Worm (Caenorhabditis elegans) whole organism, mixed stage, embryonic: ENCODE results near the gene arf-1.

Experiments used
- M03D4.4 ChIP-seq: sonication (generic microtip); optimal IDR thresholded peaks from 2 replicates; lab custom pipeline; 2017; ENCODE audit warnings: mild to moderate bottlenecking, missing genetic modification characterization, missing compliant biosample characterization
- bed-3 ChIP-seq: fragments of 200-800 bp; sonication (Bioruptor generic); optimal IDR thresholded peaks from 3 replicates; lab custom pipeline; 2018; ENCODE audit warnings: mild to moderate bottlenecking, missing genetic modification characterization, moderate library complexity, missing compliant biosample characterization
- ceh-39 ChIP-seq: fragments of 150-350 bp; optimal IDR thresholded peaks from 2 replicates; lab custom pipeline; 2014; ENCODE audit warnings: missing biosample characterization, missing genetic modification characterization
- ceh-43 ChIP-seq: fragments of 200-800 bp; sonication (Bioruptor generic); optimal IDR thresholded peaks from 2 replicates; lab custom pipeline; 2018; ENCODE audit warnings: mild to moderate bottlenecking, missing genetic modification characterization, moderate library complexity, missing compliant biosample characterization
- ceh-83 ChIP-seq: fragments of 200-800 bp; sonication (Bioruptor generic); optimal IDR thresholded peaks from 2 replicates; lab custom pipeline; 2018; ENCODE audit warnings: mild to moderate bottlenecking, missing genetic modification characterization, missing compliant biosample characterization
- ces-1 ChIP-seq: fragments of 150-350 bp; optimal IDR thresholded peaks from 2 replicates; lab custom pipeline; 2014; ENCODE audit warnings: missing biosample characterization, missing genetic modification reagents, missing genetic modification characterization
- cnd-1 ChIP-seq: fragments of 200-800 bp; sonication (Bioruptor generic); optimal IDR thresholded peaks from 2 replicates; lab custom pipeline; 2018; ENCODE audit warnings: mild to moderate bottlenecking, missing genetic modification characterization, missing compliant biosample characterization
- drap-1 ChIP-seq: fragments of 200-800 bp; sonication (Bioruptor generic); optimal IDR thresholded peaks from 3 replicates; lab custom pipeline; 2018; ENCODE audit warnings: mild to moderate bottlenecking, missing genetic modification characterization, missing compliant biosample characterization
- elt-1 ChIP-seq: sonication (generic microtip); optimal IDR thresholded peaks from 2 replicates; lab custom pipeline; 2017; ENCODE audit warnings: missing genetic modification characterization, mild to moderate bottlenecking, missing compliant biosample characterization, antibody characterized with exemption, moderate library complexity, borderline replicate concordance; ENCODE audit not compliant: insufficient read depth
- elt-3 ChIP-seq: fragments of 150-350 bp; optimal IDR thresholded peaks from 2 replicates; lab custom pipeline; 2014; ENCODE audit warnings: missing biosample characterization, missing genetic modification characterization
- flh-1 ChIP-seq: fragments of 200-800 bp; sonication (Bioruptor generic); optimal IDR thresholded peaks from 2 replicates; lab custom pipeline; 2018; ENCODE audit warnings: mild to moderate bottlenecking, missing genetic modification characterization, moderate library complexity, missing compliant biosample characterization
- ham-2 ChIP-seq: fragments of 200-800 bp; sonication (Bioruptor generic); optimal IDR thresholded peaks from 2 replicates; lab custom pipeline; 2018; ENCODE audit warnings: mild to moderate bottlenecking, missing genetic modification characterization, missing compliant biosample characterization
- hlh-1 ChIP-seq: fragments of 150-350 bp; optimal IDR thresholded peaks from 2 replicates; lab custom pipeline; 2014; ENCODE audit warnings: missing biosample characterization, missing genetic modification reagents, missing genetic modification characterization
- lin-13 ChIP-seq: fragments of 150-350 bp; optimal IDR thresholded peaks from 2 replicates; lab custom pipeline; 2014; ENCODE audit warnings: missing biosample characterization, missing genetic modification characterization
- lin-32 ChIP-seq: fragments of 200-800 bp; sonication (Bioruptor generic); optimal IDR thresholded peaks from 2 replicates; lab custom pipeline; 2018; ENCODE audit warnings: mild to moderate bottlenecking, missing genetic modification characterization, missing compliant biosample characterization
- lsy-2 ChIP-seq: fragments of 150-350 bp; optimal IDR thresholded peaks from 2 replicates; lab custom pipeline; 2014; ENCODE audit warnings: missing biosample characterization, missing genetic modification characterization
- mab-5 ChIP-seq: fragments of 150-350 bp; optimal IDR thresholded peaks from 2 replicates; lab custom pipeline; 2014; ENCODE audit warnings: missing biosample characterization, missing genetic modification characterization
- mep-1 ChIP-seq: fragments of 150-350 bp; optimal IDR thresholded peaks from 2 replicates; lab custom pipeline; 2017; ENCODE audit warnings: missing biosample characterization, missing genetic modification reagents, missing genetic modification characterization, inconsistent platforms
- mls-2 ChIP-seq: sonication (generic microtip); optimal IDR thresholded peaks from 2 replicates; lab custom pipeline; 2016; ENCODE audit warnings: mild to moderate bottlenecking, missing genetic modification characterization, moderate library complexity, missing compliant biosample characterization
- nhr-12 ChIP-seq: fragments of 150-350 bp; optimal IDR thresholded peaks from 2 replicates; lab custom pipeline; 2014; ENCODE audit warnings: missing biosample characterization, missing genetic modification characterization
- nhr-2 ChIP-seq: fragments of 150-350 bp; optimal IDR thresholded peaks from 2 replicates; lab custom pipeline; 2014; ENCODE audit warnings: missing biosample characterization, missing genetic modification characterization
- nhr-237 ChIP-seq: fragments of 150-350 bp; optimal IDR thresholded peaks from 2 replicates; lab custom pipeline; 2014; ENCODE audit warnings: missing biosample characterization, missing genetic modification characterization
- nhr-28 ChIP-seq: fragments of 150-350 bp; optimal IDR thresholded peaks from 2 replicates; lab custom pipeline; 2014; ENCODE audit warnings: missing biosample characterization, missing genetic modification characterization
- nhr-76 ChIP-seq: sonication (generic microtip); optimal IDR thresholded peaks from 2 replicates; lab custom pipeline; 2017; ENCODE audit warnings: missing biosample characterization, missing genetic modification characterization
- pha-4 ChIP-seq: fragments of 150-350 bp; optimal IDR thresholded peaks from 2 replicates; lab custom pipeline; 2018; ENCODE audit warnings: missing biosample characterization, missing genetic modification reagents, missing genetic modification characterization
- sem-2 ChIP-seq: fragments of 200-800 bp; sonication (Bioruptor generic); optimal IDR thresholded peaks from 2 replicates; lab custom pipeline; 2018; ENCODE audit warnings: mild to moderate bottlenecking, missing genetic modification characterization, missing compliant biosample characterization
- snpc-4 ChIP-seq: fragments of 150-350 bp; optimal IDR thresholded peaks from 2 replicates; lab custom pipeline; 2014; ENCODE audit warnings: missing biosample characterization, missing genetic modification characterization
- unc-120 ChIP-seq: sonication (generic microtip); optimal IDR thresholded peaks from 2 replicates; lab custom pipeline; 2017; ENCODE audit warnings: missing genetic modification characterization, missing compliant biosample characterization; ENCODE audit not compliant: poor library complexity, severe bottlenecking
- unc-39 ChIP-seq: fragments of 150-350 bp; optimal IDR thresholded peaks from 2 replicates; lab custom pipeline; 2014; ENCODE audit warnings: missing biosample characterization, missing genetic modification characterization
- unc-62 ChIP-seq: fragments of 150-350 bp; optimal IDR thresholded peaks from 2 replicates; lab custom pipeline; 2014; ENCODE audit warnings: missing biosample characterization, missing genetic modification reagents, missing genetic modification characterization
- zip-8 ChIP-seq: fragments of 150-350 bp; optimal IDR thresholded peaks from 2 replicates; lab custom pipeline; 2014; ENCODE audit warnings: missing biosample characterization, missing genetic modification characterization
- ztf-11 ChIP-seq: fragments of 150-350 bp; optimal IDR thresholded peaks from 2 replicates; lab custom pipeline; 2014; ENCODE audit warnings: missing biosample characterization, missing genetic modification characterization

arf-1 gene

DNA sequence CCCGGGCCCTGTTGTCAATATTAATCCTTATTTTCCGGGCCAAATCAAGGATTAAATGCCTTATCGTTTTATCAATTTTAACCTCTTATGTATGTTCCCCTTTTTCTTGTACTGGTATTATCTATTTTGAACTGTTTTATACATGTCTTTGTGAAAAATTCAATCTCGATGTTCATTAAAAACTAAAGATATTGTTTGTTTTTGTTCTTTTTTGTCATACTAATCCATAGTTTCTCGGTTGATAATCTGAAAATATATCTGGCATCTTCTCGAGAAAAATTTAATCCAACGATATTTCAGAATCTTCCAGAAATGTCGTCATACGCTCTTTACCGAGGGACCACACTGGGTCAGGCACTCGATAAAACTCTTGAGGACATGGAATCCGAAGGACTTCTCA, 20.9 kb upstream of the arf-1 start, which contains the start of gene B0336.13:
TSS of gene B0336.13 (plus strand) at position 301 of the 400 bp plus-strand sequence.
- TF ChIP-seq mep-1 = no peak
- TF ChIP-seq unc-120 = no peak
- no peak for TF ChIP-seq nhr-76 (tag; lab: Kevin White, UChicago)
- no peak for TF ChIP-seq zip-8
- no peak for TF ChIP-seq drap-1
- TF ChIP-seq ham-2 (GFP tag; lab: Kevin White, UChicago) = no peak
- TF ChIP-seq nhr-237 (tag; lab: Kevin White, UChicago) = no peak
- no peak for TF ChIP-seq lin-32 (GFP tag; lab: Kevin White, UChicago)
- TF ChIP-seq ces-1 = no peak
- TF ChIP-seq nhr-12 (tag; lab: Kevin White, UChicago) = no peak
- TF ChIP-seq ztf-11 (tag; lab: Kevin White, UChicago) = no peak
- no peak for TF ChIP-seq cnd-1 (tag; lab: Kevin White, UChicago)
- no peak for TF ChIP-seq unc-39
- TF ChIP-seq elt-3 (tag; lab: Kevin White, UChicago) = no peak
- TF ChIP-seq mab-5 = no peak
- TF ChIP-seq unc-62 (GFP tag; lab: Kevin White, UChicago) = no peak
- TF ChIP-seq bed-3 (GFP tag; lab: Kevin White, UChicago) = no peak
- TF ChIP-seq, all 35 proteins: peak for 0

DNA sequence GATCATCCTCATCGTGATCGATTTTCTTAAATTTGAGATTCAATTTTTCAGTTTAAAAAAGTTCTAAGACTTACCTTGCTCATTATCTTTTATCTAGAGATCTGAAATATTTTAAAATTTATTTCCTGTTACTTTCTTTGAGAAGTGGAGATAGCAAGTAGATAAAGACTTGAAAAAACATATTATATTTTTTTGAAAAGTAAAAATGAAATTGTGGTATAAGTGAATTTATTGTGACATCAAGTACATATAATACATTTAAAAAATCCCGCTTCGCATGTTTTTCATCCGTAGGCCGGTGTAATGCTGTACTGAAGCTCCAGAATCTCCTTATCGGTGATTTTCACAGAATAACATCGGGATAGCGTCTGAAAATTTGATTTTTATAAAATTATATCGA, 17.4 kb upstream of the arf-1 start, which contains the start of gene B0336.7:
TSS of gene B0336.7 (minus strand) at position 101 of the 400 bp plus-strand sequence.
- TF ChIP-seq unc-39 (no peak), ceh-43 (GFP tag; lab: Kevin White, UChicago) (no peak), nhr-2 (tag; lab: Kevin White, UChicago) (no peak), snpc-4 (no peak), bed-3 (GFP tag; lab: Kevin White, UChicago) (no peak), nhr-28 (tag; lab: Kevin White, UChicago) (no peak), nhr-237 (tag; lab: Kevin White, UChicago) (no peak), flh-1 (no peak), M03D4.4 (tag; lab: Kevin White, UChicago) (no peak), elt-1 (no peak), mep-1 (no peak)
- TF ChIP-seq, all 35 proteins: peak for 0

- TF ChIP-seq sem-2 = no peak
- TF ChIP-seq bed-3 (GFP tag; lab: Kevin White, UChicago) = no peak
- TF ChIP-seq ham-2 (GFP tag; lab: Kevin White, UChicago) = no peak
- no peak for TF ChIP-seq nhr-237 (tag; lab: Kevin White, UChicago)
- peak; percentile 31 for TF ChIP-seq lsy-2 (tag; lab: Kevin White, UChicago)
- no peak for TF ChIP-seq ceh-43 (GFP tag; lab: Kevin White, UChicago)
- peak; percentile 64 for TF ChIP-seq mep-1
- no peak for TF ChIP-seq flh-1
- no peak for TF ChIP-seq lin-13 (tag; lab: Kevin White, UChicago)
- peak; percentile 34 for TF ChIP-seq hlh-1
- TF ChIP-seq ztf-11 (tag; lab: Kevin White, UChicago) = no peak
- TF ChIP-seq lin-32 (GFP tag; lab: Kevin White, UChicago) = no peak
- TF ChIP-seq ces-1 = peak; percentile 34
- TF ChIP-seq pha-4 = no peak
- no peak for TF ChIP-seq elt-1
- TF ChIP-seq, all 35 proteins: peak for 4
Observed at ce11 chrIII:5697963-5698730, 16.5 kb upstream of the arf-1 start, which contains the start of the genes lgg-3 and rgs-5. Gene lgg-3, minus strand, starts transcription at chrIII:5698013. Gene rgs-5, plus strand, starts transcription at chrIII:5698555.

DNA sequence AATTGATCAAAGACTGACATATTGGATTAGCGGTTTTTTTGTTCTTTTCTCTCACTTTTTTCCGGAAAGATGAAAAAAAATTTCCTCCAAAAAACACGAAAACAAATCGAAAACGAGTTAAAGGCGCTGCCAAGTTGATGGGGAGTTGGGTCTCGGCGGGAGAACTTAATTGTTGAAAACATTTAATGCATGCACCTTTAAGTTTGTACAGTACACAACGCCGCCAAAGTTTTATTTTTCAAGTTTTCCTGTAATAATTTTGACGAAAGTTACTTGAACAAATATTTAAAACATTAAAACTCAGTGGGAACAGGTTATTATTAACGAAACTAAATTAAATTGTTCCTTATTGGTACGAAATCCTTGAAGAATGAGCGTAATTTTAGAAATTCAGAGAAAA, 13.2 kb upstream of the arf-1 start:
- TF ChIP-seq mab-5 (no peak), ceh-83 (GFP tag; lab: Kevin White, UChicago) (no peak), unc-62 (GFP tag; lab: Kevin White, UChicago) (no peak), ham-2 (GFP tag; lab: Kevin White, UChicago) (no peak), unc-39 (no peak), mls-2 (no peak), cnd-1 (tag; lab: Kevin White, UChicago) (no peak), ceh-39 (tag; lab: Kevin White, UChicago) (no peak), zip-8 (no peak)
- TF ChIP-seq, all 35 proteins: peak for 0
